Fruit fly (Drosophila melanogaster) S2 (cell line): ENCODE results near the gene rdx.

Experiments
- CG8478 ChIP-seq: fragments of >200 bp; optimal IDR thresholded peaks from 2 replicates; lab custom pipeline; 2018
- CTCF ChIP-seq, 2 experiments: fragments of >200 bp; optimal IDR thresholded peaks; 2 replicates each; lab custom pipeline; 2018

DNA sequence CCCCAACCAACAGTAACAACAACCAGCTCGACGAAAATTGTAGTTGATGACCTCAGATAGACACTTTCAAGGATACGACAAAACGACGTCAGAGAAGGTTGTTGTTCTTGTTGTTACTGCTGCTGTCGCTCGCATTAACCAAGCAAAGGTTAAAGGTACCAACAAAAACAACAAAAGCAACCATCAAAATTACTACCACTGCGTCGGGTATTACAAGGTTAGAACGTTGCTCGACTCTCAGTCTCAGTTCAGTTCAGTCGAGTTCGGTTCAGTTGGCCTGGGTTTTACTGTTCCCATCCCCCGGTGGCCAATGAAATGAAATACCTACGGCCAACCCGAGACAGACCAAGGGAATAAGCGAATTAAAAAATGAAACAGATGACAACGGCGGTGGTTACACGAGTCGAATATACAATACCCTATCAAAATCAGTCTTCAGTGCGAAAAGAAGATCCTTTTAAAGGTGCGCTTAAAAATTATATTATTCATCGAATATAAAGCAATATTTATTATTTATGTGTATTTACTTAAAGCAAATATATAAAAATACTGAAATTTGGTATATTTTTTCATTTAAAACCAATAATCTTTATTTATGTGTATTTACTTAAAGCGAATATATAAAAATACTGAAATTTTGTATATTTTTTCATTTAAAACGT, 17.9 kb downstream of the rdx start:
- TF ChIP-seq CG8478 (lab: Kevin White, UChicago) (no peak), CTCF (optimal IDR thresholded peaks at IDR 0.05; lab: Kevin White, UChicago) (no peak)
